Fruit fly (Drosophila melanogaster) whole organism, embryonic: ENCODE results near the gene Cyp4d1.

ENCODE experiments used
- ATbp ChIP-seq: fragments of 200-800 bp; sonication (Bioruptor generic); optimal IDR thresholded peaks from 2 replicates; lab custom pipeline; 2017; ENCODE audit warnings: missing biosample characterization, mild to moderate bottlenecking, missing genetic modification characterization, missing genetic modification reagents
- Adf1 ChIP-seq: fragments of 200-800 bp; sonication (Bioruptor generic); IDR thresholded peaks from 2 replicates; pipeline ENCODE4 v1.3.6; 2022; ENCODE audit warnings: missing biosample characterization, missing genetic modification characterization
- Bdp1 ChIP-seq: fragments of 200-800 bp; sonication (Bioruptor generic); optimal IDR thresholded peaks from 3 replicates; lab custom pipeline; 2016; ENCODE audit warnings: missing biosample characterization, missing genetic modification characterization
- CG10209 ChIP-seq: fragments of 200-800 bp; sonication (Bioruptor generic); optimal IDR thresholded peaks from 3 replicates; lab custom pipeline; 2017; ENCODE audit warnings: missing biosample characterization, mild to moderate bottlenecking, missing genetic modification characterization, missing genetic modification reagents
- CG10321 ChIP-seq: fragments of 200-800 bp; sonication (Bioruptor generic); IDR thresholded peaks from 2 replicates; pipeline ENCODE4 v1.3.6; 2022; ENCODE audit warnings: missing biosample characterization, missing genetic modification characterization
- CG11398 ChIP-seq: fragments of 200-800 bp; sonication (Bioruptor generic); optimal IDR thresholded peaks from 2 replicates; lab custom pipeline; 2016; ENCODE audit warnings: missing biosample characterization, missing genetic modification characterization
- CG12659 ChIP-seq: fragments of 200-800 bp; sonication (Bioruptor generic); optimal IDR thresholded peaks from 3 replicates; lab custom pipeline; 2017; ENCODE audit warnings: mild to moderate bottlenecking, missing biosample characterization, missing genetic modification reagents, missing genetic modification characterization
- CG12942 ChIP-seq: fragments of 200-800 bp; sonication (Bioruptor generic); optimal IDR thresholded peaks from 3 replicates; lab custom pipeline; 2016; ENCODE audit warnings: missing biosample characterization, missing genetic modification characterization
- CG13123 ChIP-seq: fragments of 200-800 bp; sonication (Bioruptor generic); optimal IDR thresholded peaks from 2 replicates; lab custom pipeline; 2016; ENCODE audit warnings: missing biosample characterization, missing genetic modification characterization
- CG15073 ChIP-seq: fragments of 200-800 bp; sonication (Bioruptor generic); optimal IDR thresholded peaks from 2 replicates; lab custom pipeline; 2016; ENCODE audit warnings: missing biosample characterization, missing genetic modification characterization
- CG16863 ChIP-seq: fragments of 200-800 bp; sonication (Bioruptor generic); optimal IDR thresholded peaks from 3 replicates; lab custom pipeline; 2016; ENCODE audit warnings: missing biosample characterization, missing genetic modification characterization
- CG18476 ChIP-seq: fragments of 200-800 bp; sonication (Bioruptor generic); optimal IDR thresholded peaks from 2 replicates; lab custom pipeline; 2016; ENCODE audit warnings: missing biosample characterization, mild to moderate bottlenecking, missing genetic modification characterization
- CG3995 ChIP-seq: fragments of 200-800 bp; sonication (Bioruptor generic); optimal IDR thresholded peaks from 3 replicates; lab custom pipeline; 2016; ENCODE audit warnings: missing biosample characterization, missing genetic modification characterization
- CG4617 ChIP-seq: fragments of 200-800 bp; sonication (Bioruptor generic); optimal IDR thresholded peaks from 3 replicates; lab custom pipeline; 2016; ENCODE audit warnings: missing biosample characterization, missing genetic modification characterization, borderline replicate concordance
- CG6813 ChIP-seq: fragments of 200-800 bp; sonication (Bioruptor generic); optimal IDR thresholded peaks from 2 replicates; lab custom pipeline; 2017; ENCODE audit warnings: missing biosample characterization, missing genetic modification characterization, mild to moderate bottlenecking, moderate library complexity, missing genetic modification reagents
- CG7357 ChIP-seq: fragments of 200-800 bp; sonication (Bioruptor generic); IDR thresholded peaks from 3 replicates; pipeline ENCODE4 v1.3.6; 2022; ENCODE audit warnings: missing biosample characterization, missing genetic modification characterization
- CG8290 ChIP-seq, 3 experiments: fragments of 200-800 bp; sonication (Bioruptor generic); optimal IDR thresholded peaks; 2 replicates each; lab custom pipeline; 2016 to 2019; ENCODE audit warnings: missing biosample characterization in 3 of 3, missing genetic modification characterization in 3 of 3, mild to moderate bottlenecking in 2 of 3, moderate library complexity in 1 of 3
- CG9609 ChIP-seq: fragments of 200-800 bp; sonication (Bioruptor generic); optimal IDR thresholded peaks from 3 replicates; lab custom pipeline; 2016; ENCODE audit warnings: missing biosample characterization, missing genetic modification characterization
- CTCF ChIP-seq: fragments of 200-800 bp; sonication (Bioruptor generic); optimal IDR thresholded peaks from 2 replicates; lab custom pipeline; 2017; ENCODE audit warnings: missing biosample characterization, mild to moderate bottlenecking, missing genetic modification characterization, moderate library complexity
- Doc3 ChIP-seq: fragments of 200-800 bp; sonication (Bioruptor generic); IDR thresholded peaks from 3 replicates; pipeline ENCODE4 v1.3.6; 2022; ENCODE audit warnings: missing biosample characterization, missing genetic modification characterization; ENCODE audit not compliant: partially characterized antibody
- Dp ChIP-seq: fragments of 200-800 bp; sonication (Bioruptor generic); optimal IDR thresholded peaks from 2 replicates; lab custom pipeline; 2018; ENCODE audit warnings: missing biosample characterization, mild to moderate bottlenecking, missing genetic modification characterization, moderate library complexity
- Hmx ChIP-seq: fragments of 200-800 bp; sonication (Bioruptor generic); optimal IDR thresholded peaks from 2 replicates; lab custom pipeline; 2016; ENCODE audit warnings: missing biosample characterization, missing genetic modification characterization
- Jarid2 ChIP-seq: fragments of 200-800 bp; sonication (Bioruptor generic); optimal IDR thresholded peaks from 3 replicates; lab custom pipeline; 2017; ENCODE audit warnings: mild to moderate bottlenecking, missing biosample characterization, missing genetic modification reagents, missing genetic modification characterization
- MESR4 ChIP-seq: fragments of 200-800 bp; sonication (Bioruptor generic); optimal IDR thresholded peaks from 2 replicates; lab custom pipeline; 2018; ENCODE audit warnings: missing biosample characterization, mild to moderate bottlenecking, missing genetic modification characterization, moderate library complexity
- Nf-YA ChIP-seq: fragments of 200-800 bp; sonication (Bioruptor generic); IDR thresholded peaks from 2 replicates; pipeline ENCODE4 v1.3.6; 2022; ENCODE audit warnings: missing biosample characterization, missing genetic modification characterization
- Oli ChIP-seq: fragments of 200-800 bp; sonication (Bioruptor generic); optimal IDR thresholded peaks from 2 replicates; lab custom pipeline; 2018; ENCODE audit warnings: missing biosample characterization, mild to moderate bottlenecking, missing genetic modification characterization, moderate library complexity
- Ptx1 ChIP-seq: fragments of 200-800 bp; sonication (Bioruptor generic); IDR thresholded peaks from 2 replicates; pipeline ENCODE4 v1.3.6; 2022; ENCODE audit warnings: missing biosample characterization, missing genetic modification characterization
- Ravus ChIP-seq: fragments of 200-800 bp; sonication (Bioruptor generic); IDR thresholded peaks from 2 replicates; pipeline ENCODE4 v1.3.6; 2022; ENCODE audit warnings: missing biosample characterization, missing genetic modification characterization
- Xbp1 ChIP-seq: fragments of 200-800 bp; sonication (Bioruptor generic); optimal IDR thresholded peaks from 3 replicates; lab custom pipeline; 2016; ENCODE audit warnings: missing biosample characterization, mild to moderate bottlenecking, missing genetic modification characterization
- Xrp1 ChIP-seq: fragments of 200-800 bp; sonication (Bioruptor generic); IDR thresholded peaks from 2 replicates; pipeline ENCODE4 v1.3.6; 2022; ENCODE audit warnings: missing biosample characterization, missing genetic modification characterization
- amos ChIP-seq: fragments of 200-800 bp; sonication (Bioruptor generic); IDR thresholded peaks from 2 replicates; pipeline ENCODE4 v1.3.6; 2022; ENCODE audit warnings: missing biosample characterization, missing genetic modification characterization; ENCODE audit not compliant: partially characterized antibody
- bbx ChIP-seq: fragments of 200-800 bp; sonication (Bioruptor generic); IDR thresholded peaks from 2 replicates; pipeline ENCODE4 v1.3.6; 2022; ENCODE audit warnings: missing biosample characterization, missing genetic modification characterization; ENCODE audit not compliant: partially characterized antibody
- bigmax ChIP-seq: fragments of 200-800 bp; sonication (Bioruptor generic); optimal IDR thresholded peaks from 2 replicates; lab custom pipeline; 2018; ENCODE audit warnings: missing biosample characterization, mild to moderate bottlenecking, missing genetic modification characterization
- bsh ChIP-seq, 2 experiments: fragments of 200-800 bp; sonication (Bioruptor generic); optimal IDR thresholded peaks; 2 replicates each; lab custom pipeline; 2017 to 2018; ENCODE audit warnings: mild to moderate bottlenecking in 2 of 2, missing biosample characterization in 2 of 2, missing genetic modification characterization in 2 of 2, moderate library complexity in 1 of 2
- cato ChIP-seq: fragments of 200-800 bp; sonication (Bioruptor generic); optimal IDR thresholded peaks from 2 replicates; lab custom pipeline; 2016; ENCODE audit warnings: missing biosample characterization, missing genetic modification characterization, borderline replicate concordance
- ci ChIP-seq: fragments of 200-800 bp; sonication (Bioruptor generic); IDR thresholded peaks from 3 replicates; pipeline ENCODE4 v1.3.6; 2022; ENCODE audit warnings: missing biosample characterization, missing genetic modification characterization
- disco-r ChIP-seq: fragments of 200-800 bp; sonication (Bioruptor generic); optimal IDR thresholded peaks from 2 replicates; lab custom pipeline; 2016; ENCODE audit warnings: missing biosample characterization, missing genetic modification characterization
- dysf ChIP-seq: fragments of 200-800 bp; sonication (Bioruptor generic); IDR thresholded peaks from 3 replicates; pipeline ENCODE4 v1.3.6; 2022; ENCODE audit warnings: missing biosample characterization, missing genetic modification characterization
- emc ChIP-seq: fragments of 200-800 bp; sonication (Bioruptor generic); optimal IDR thresholded peaks from 2 replicates; lab custom pipeline; 2016; ENCODE audit warnings: missing biosample characterization, missing genetic modification characterization
- esg ChIP-seq: fragments of 200-800 bp; sonication (Bioruptor generic); conservative IDR thresholded peaks from 2 replicates; pipeline ENCODE4 v1.3.6; 2022; ENCODE audit warnings: missing biosample characterization, missing genetic modification characterization
- fru ChIP-seq: fragments of >200 bp; optimal IDR thresholded peaks from 2 replicates; lab custom pipeline; 2017
- ind ChIP-seq: fragments of 200-800 bp; sonication (Bioruptor generic); optimal IDR thresholded peaks from 3 replicates; lab custom pipeline; 2016; ENCODE audit warnings: missing biosample characterization, missing genetic modification characterization
- lab ChIP-seq: fragments of 200-800 bp; sonication (Bioruptor generic); optimal IDR thresholded peaks from 3 replicates; lab custom pipeline; 2017; ENCODE audit warnings: missing biosample characterization, missing genetic modification characterization, mild to moderate bottlenecking, moderate library complexity, missing genetic modification reagents
- nmo ChIP-seq: fragments of 200-800 bp; sonication (Bioruptor generic); optimal IDR thresholded peaks from 2 replicates; lab custom pipeline; 2018; ENCODE audit warnings: missing biosample characterization, mild to moderate bottlenecking, missing genetic modification characterization, moderate library complexity
- pfk ChIP-seq: fragments of 200-800 bp; sonication (Bioruptor generic); optimal IDR thresholded peaks from 2 replicates; lab custom pipeline; 2018; ENCODE audit warnings: missing biosample characterization, mild to moderate bottlenecking, missing genetic modification characterization, moderate library complexity
- phol ChIP-seq: fragments of 200-800 bp; sonication (Bioruptor generic); optimal IDR thresholded peaks from 3 replicates; lab custom pipeline; 2018; ENCODE audit warnings: missing biosample characterization, mild to moderate bottlenecking, missing genetic modification characterization, moderate library complexity
- row ChIP-seq: fragments of 200-800 bp; sonication (Bioruptor generic); IDR thresholded peaks from 3 replicates; pipeline ENCODE4 v1.3.6; 2022; ENCODE audit warnings: missing biosample characterization, missing genetic modification characterization
- sens ChIP-seq: fragments of 200-800 bp; sonication (Bioruptor generic); peaks from one replicate; lab custom pipeline; 2016; ENCODE audit warnings: missing biosample characterization, missing genetic modification characterization
- trh ChIP-seq: fragments of 200-800 bp; sonication (Bioruptor generic); optimal IDR thresholded peaks from 2 replicates; lab custom pipeline; 2016; ENCODE audit warnings: missing biosample characterization, missing genetic modification characterization
- tx ChIP-seq: fragments of 200-800 bp; sonication (Bioruptor generic); optimal IDR thresholded peaks from 2 replicates; lab custom pipeline; 2016; ENCODE audit warnings: missing biosample characterization, missing genetic modification characterization
- usp ChIP-seq: fragments of >200 bp; optimal IDR thresholded peaks from 2 replicates; lab custom pipeline; 2017; ENCODE audit warnings: missing biosample characterization, missing genetic modification characterization
- zf30C ChIP-seq: fragments of 200-800 bp; sonication (Bioruptor generic); optimal IDR thresholded peaks from 3 replicates; lab custom pipeline; 2018; ENCODE audit warnings: missing biosample characterization, mild to moderate bottlenecking, missing genetic modification characterization

Cyp4d1 gene

DNA sequence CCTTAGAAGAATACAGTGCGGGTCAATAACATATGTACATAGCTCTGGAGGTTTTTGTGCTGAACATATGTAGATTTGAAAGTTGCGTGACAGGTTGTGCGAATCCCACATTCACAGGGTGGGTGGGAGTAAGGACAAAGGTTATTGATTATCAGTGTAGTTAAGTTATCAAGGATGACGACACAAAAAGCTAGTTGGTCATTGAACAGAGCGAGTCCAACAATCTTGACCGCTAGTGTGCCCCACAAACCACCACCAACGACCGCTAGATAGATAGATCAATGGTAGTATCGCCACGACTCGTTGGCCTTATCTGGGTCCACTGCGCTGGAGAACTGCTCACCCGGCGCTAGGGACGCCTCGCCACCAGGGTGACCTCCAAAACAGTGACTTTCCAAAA lies 15.4 kb downstream of the Cyp4d1 start (continued):
- TF ChIP-seq CG6813 (GFP tag; lab: Kevin White, UChicago), result no peak
- peak; percentile 39 for TF ChIP-seq sens
- TF ChIP-seq CG12659, result no peak
- no peak for TF ChIP-seq cato (GFP tag; lab: Kevin White, UChicago)
- 0 out of 3 replicates have a peak, but pooled peaks have one; percentile 46 for TF ChIP-seq ci (GFP tag; lab: Robert Waterston, UW)
- no peak for TF ChIP-seq tx (GFP tag; lab: Kevin White, UChicago)
- TF ChIP-seq fru (lab: Kevin White, UChicago), result no peak
- TF ChIP-seq dysf (GFP tag; lab: Robert Waterston, UW), result no peak
- no peak for TF ChIP-seq CG10209 (GFP tag; lab: Kevin White, UChicago)
- TF ChIP-seq CG9609 (GFP tag; lab: Kevin White, UChicago), result no peak
- TF ChIP-seq MESR4 (GFP tag; lab: Kevin White, UChicago), result no peak
- TF ChIP-seq Hmx (GFP tag; lab: Kevin White, UChicago), result no peak
- TF ChIP-seq Xbp1 (GFP tag; lab: Kevin White, UChicago), result no peak
- no peak for TF ChIP-seq nmo (GFP tag; lab: Kevin White, UChicago)
- no peak; the same call in 2 of the 3 replicates for TF ChIP-seq row (GFP tag; lab: Robert Waterston, UW)
- TF ChIP-seq CG7357 (GFP tag; lab: Robert Waterston, UW), result no peak
- no peak for TF ChIP-seq CG3995 (GFP tag; lab: Kevin White, UChicago)
- 0 out of 2 replicates have a peak, but pooled peaks have one; percentile 23 for TF ChIP-seq esg (GFP tag; lab: Robert Waterston, UW)
- peak; percentile 81 for TF ChIP-seq CG15073
- TF ChIP-seq phol (tag; lab: Kevin White, UChicago), result no peak
- TF ChIP-seq Bdp1 (GFP tag; lab: Kevin White, UChicago), result no peak
- peak; percentile 30; the same call in 1 of the 2 replicates for TF ChIP-seq Ptx1 (GFP tag; lab: Robert Waterston, UW)
- no peak for TF ChIP-seq Jarid2 (GFP tag; lab: Kevin White, UChicago)
- TF ChIP-seq CTCF (GFP tag; lab: Kevin White, UChicago), result no peak
- no peak for TF ChIP-seq CG13123
- no peak for TF ChIP-seq ind (GFP tag; lab: Kevin White, UChicago)
- no peak for TF ChIP-seq CG4617
- no peak for TF ChIP-seq Adf1
- no peak for TF ChIP-seq Dp (GFP tag; lab: Kevin White, UChicago)
- TF ChIP-seq CG16863 (GFP tag; lab: Kevin White, UChicago), result no peak
- TF ChIP-seq bbx (GFP tag; lab: Robert Waterston, UW), result no peak
- peak in 1 of 2 experiments; percentile 26 for TF ChIP-seq bsh (GFP tag; optimal IDR thresholded peaks at IDR 0.05; lab: Kevin White, UChicago)
- TF ChIP-seq lab (GFP tag; lab: Kevin White, UChicago), result no peak
- peak; percentile 26 for TF ChIP-seq Oli
- TF ChIP-seq Xrp1 (GFP tag; lab: Robert Waterston, UW), result peak; percentile 24; the same call in 1 of the 2 replicates
- TF ChIP-seq usp (GFP tag; lab: Kevin White, UChicago), result no peak
- no peak for TF ChIP-seq amos (GFP tag; lab: Robert Waterston, UW)
- TF ChIP-seq disco-r (GFP tag; lab: Kevin White, UChicago), result no peak
- no peak for TF ChIP-seq emc
- TF ChIP-seq CG10321 (GFP tag; lab: Robert Waterston, UW), result no peak
- no peak for TF ChIP-seq Ravus (GFP tag; lab: Robert Waterston, UW)
- TF ChIP-seq pfk (GFP tag; lab: Kevin White, UChicago), result no peak
- no peak for TF ChIP-seq Nf-YA (GFP tag; lab: Robert Waterston, UW)
- TF ChIP-seq bigmax, result no peak
- no peak for TF ChIP-seq CG8290 (GFP tag; optimal IDR thresholded peaks at IDR 0.05; lab: Kevin White, UChicago)
- TF ChIP-seq CG8290 (tag; optimal IDR thresholded peaks at IDR 0.05; lab: Kevin White, UChicago), result peak in 1 of 2 experiments; percentile 58
- no peak for TF ChIP-seq CG18476 (GFP tag; lab: Kevin White, UChicago)
- no peak for TF ChIP-seq CG11398 (GFP tag; lab: Kevin White, UChicago)
- no peak for TF ChIP-seq CG12942 (GFP tag; lab: Kevin White, UChicago)
- TF ChIP-seq Doc3 (GFP tag; lab: Robert Waterston, UW), result no peak
- TF ChIP-seq ATbp (GFP tag; lab: Kevin White, UChicago), result no peak
- no peak for TF ChIP-seq trh (GFP tag; lab: Kevin White, UChicago)
- no peak for TF ChIP-seq zf30C (GFP tag; lab: Kevin White, UChicago)
